Worm (Caenorhabditis elegans) whole organism, L4/young adult: Measurements from ENCODE around the gene clc-10.

ENCODE experiments used
- dao-5 ChIP-seq: sonication (generic microtip); optimal IDR thresholded peaks from 2 replicates; lab custom pipeline; 2016; ENCODE audit warnings: missing genotype, missing genetic modification characterization, moderate library complexity, missing compliant biosample characterization
- him-1 ChIP-seq: sonication (generic microtip); optimal IDR thresholded peaks from 2 replicates; lab custom pipeline; 2016; ENCODE audit warnings: missing genotype, missing genetic modification reagents, missing genetic modification characterization, missing compliant biosample characterization

DNA sequence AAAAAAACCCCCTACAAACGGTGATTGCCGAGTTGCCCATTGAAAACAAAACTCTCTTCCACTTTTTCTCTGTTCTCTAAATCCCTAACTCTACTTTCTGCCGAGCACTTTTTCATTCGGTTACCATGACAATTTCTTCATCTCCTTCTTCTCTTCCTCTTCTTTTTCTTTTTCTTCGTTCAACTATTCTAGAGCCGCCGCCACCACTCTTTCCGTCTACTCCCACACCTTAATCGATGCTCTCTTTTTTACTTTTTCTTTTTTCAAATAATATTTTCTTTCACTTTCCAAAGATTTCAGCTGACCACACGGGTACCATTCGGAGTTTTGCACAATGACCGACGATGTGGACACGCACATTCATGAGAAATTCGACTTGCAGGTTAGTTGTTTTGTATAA, 10.7 kb downstream of the clc-10 start, which contains the start of gene mapk-15:
- TF ChIP-seq him-1 (tag; lab: Kevin White, UChicago) (no peak), dao-5 (tag; lab: Kevin White, UChicago) (no peak)
